Fruit fly (Drosophila melanogaster): ENCODE measurements around the gene Reck.
A peak's percentile ranks its signal among the peaks of the same experiment; 100 is the strongest.

The Reck gene

DNA sequence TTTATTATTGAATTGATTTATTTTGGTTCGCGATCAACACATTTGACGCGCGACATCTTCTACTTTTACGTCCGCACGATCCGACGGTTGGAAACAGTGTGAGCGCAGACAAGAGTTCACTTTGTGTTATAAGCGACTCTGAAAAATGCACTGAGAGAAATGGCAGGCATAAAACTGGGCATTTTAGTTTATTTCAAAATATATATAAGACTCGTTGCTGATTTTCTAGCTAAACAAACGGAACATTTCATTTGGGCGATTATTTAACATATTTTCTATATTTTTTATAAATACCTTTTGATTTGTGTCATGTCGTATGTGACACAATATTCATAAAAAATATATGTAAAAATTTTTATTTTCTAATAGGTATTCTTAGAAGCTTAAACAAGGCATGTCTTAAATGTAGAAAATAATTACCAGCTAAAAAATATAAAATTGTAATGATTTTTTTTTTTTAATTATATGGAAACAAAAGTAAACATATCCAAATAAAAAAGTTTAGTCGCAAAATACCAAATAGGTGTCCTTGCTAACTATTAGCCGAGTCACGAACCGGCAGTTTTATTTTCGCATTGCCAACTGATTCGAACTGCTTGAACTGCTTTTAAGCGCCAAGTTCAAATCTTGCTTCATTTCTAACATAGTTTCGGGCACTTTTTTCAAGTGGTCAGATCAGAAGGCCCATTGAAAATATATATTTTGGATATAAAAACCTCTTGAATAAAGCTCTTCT is at the start of gene Reck:
Gene Reck, minus strand, starts transcription at position 106 of the 736 bp plus-strand sequence.
- peak; percentile 79 for TF ChIP-seq Snoo (tag; optimal IDR thresholded peaks at IDR 0.05)
- peak; percentile 59 for TF ChIP-seq EcR (GFP tag; optimal IDR thresholded peaks at IDR 0.05)
- TF ChIP-seq D1 (tag; optimal IDR thresholded peaks at IDR 0.05), result peak; percentile 97
- TF ChIP-seq CG9948 (tag; optimal IDR thresholded peaks at IDR 0.05), result peak; percentile 86
- TF ChIP-seq CG17806 (tag; optimal IDR thresholded peaks at IDR 0.05), result peak; percentile 94
- peak; percentile 91 for TF ChIP-seq CG32121 (GFP tag; IDR thresholded peaks at IDR 0.05)
- peak; percentile 75 for TF ChIP-seq gl (tag; optimal IDR thresholded peaks at IDR 0.05)
- peak; percentile 86 for TF ChIP-seq CG34367 (tag; optimal IDR thresholded peaks at IDR 0.05)
- TF ChIP-seq Ets98B (GFP tag; IDR thresholded peaks at IDR 0.05), result peak; percentile 96
- peak; percentile 91 for TF ChIP-seq CG14655 (GFP tag; optimal IDR thresholded peaks at IDR 0.05)
- TF ChIP-seq Pif1B (GFP tag; optimal IDR thresholded peaks at IDR 0.05), result peak; percentile 91
- peak; percentile 74 for TF ChIP-seq fd96Ca (GFP tag; IDR thresholded peaks at IDR 0.05)
- peak; percentile 75 for TF ChIP-seq rn (GFP tag; IDR thresholded peaks at IDR 0.05)
- TF ChIP-seq CG12605 (GFP tag; IDR thresholded peaks at IDR 0.05), result peak; percentile 96
- peak; percentile 87 for TF ChIP-seq CG8159 (tag; optimal IDR thresholded peaks at IDR 0.05)
- TF ChIP-seq CG10348 (GFP tag; IDR thresholded peaks at IDR 0.05), result no peak
- peak; percentile 87 for TF ChIP-seq CG8301 (tag; optimal IDR thresholded peaks at IDR 0.05)
- peak; percentile 90 for TF ChIP-seq Pif1A (GFP tag; optimal IDR thresholded peaks at IDR 0.05)
- peak; percentile 54 for TF ChIP-seq CG13204 (GFP tag; optimal IDR thresholded peaks at IDR 0.05)
- TF ChIP-seq CG4496 (GFP tag; IDR thresholded peaks at IDR 0.05), result peak; percentile 95
- peak; percentile 83 for TF ChIP-seq CG15710 (tag; optimal IDR thresholded peaks at IDR 0.05)

DNA sequence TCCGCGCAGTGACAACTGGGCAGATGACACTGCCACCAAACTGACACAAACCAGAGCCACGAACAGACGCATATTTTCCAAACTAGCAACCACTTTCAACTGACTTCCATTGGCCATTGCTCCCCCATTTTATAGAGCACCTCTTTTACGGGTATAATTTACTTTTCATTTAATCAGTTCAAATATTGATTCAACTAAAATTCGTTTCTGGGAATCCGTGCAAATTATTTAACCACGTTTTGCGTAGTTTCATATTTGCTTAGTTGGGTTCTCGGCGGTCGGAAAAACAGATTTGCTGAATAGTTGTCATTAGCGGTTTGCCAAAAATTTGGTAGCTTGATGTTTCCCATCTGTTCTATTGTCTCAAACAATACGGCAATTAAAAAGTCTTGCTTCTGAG is 47.7 kb upstream of the Reck start, which contains the start of gene CG13460:
Gene CG13460, minus strand, starts transcription at position 101 of the 400 bp plus-strand sequence.
- no peak for TF ChIP-seq CG32121 (GFP tag; IDR thresholded peaks at IDR 0.05)
- no peak for TF ChIP-seq Pif1B (GFP tag; optimal IDR thresholded peaks at IDR 0.05)
- no peak for TF ChIP-seq CG15710 (tag; optimal IDR thresholded peaks at IDR 0.05)
- no peak for TF ChIP-seq CG4496 (GFP tag; IDR thresholded peaks at IDR 0.05)
- TF ChIP-seq CG17806 (tag; optimal IDR thresholded peaks at IDR 0.05), result no peak
- no peak for TF ChIP-seq fd96Ca (GFP tag; IDR thresholded peaks at IDR 0.05)
- TF ChIP-seq CG8159 (tag; optimal IDR thresholded peaks at IDR 0.05), result no peak
- no peak for TF ChIP-seq CG9948 (tag; optimal IDR thresholded peaks at IDR 0.05)
- TF ChIP-seq rn (GFP tag; IDR thresholded peaks at IDR 0.05), result no peak
- no peak for TF ChIP-seq Pif1A (GFP tag; optimal IDR thresholded peaks at IDR 0.05)
- no peak for TF ChIP-seq EcR (GFP tag; optimal IDR thresholded peaks at IDR 0.05)
- no peak for TF ChIP-seq CG14655 (GFP tag; optimal IDR thresholded peaks at IDR 0.05)
- no peak for TF ChIP-seq CG10348 (GFP tag; IDR thresholded peaks at IDR 0.05)

DNA sequence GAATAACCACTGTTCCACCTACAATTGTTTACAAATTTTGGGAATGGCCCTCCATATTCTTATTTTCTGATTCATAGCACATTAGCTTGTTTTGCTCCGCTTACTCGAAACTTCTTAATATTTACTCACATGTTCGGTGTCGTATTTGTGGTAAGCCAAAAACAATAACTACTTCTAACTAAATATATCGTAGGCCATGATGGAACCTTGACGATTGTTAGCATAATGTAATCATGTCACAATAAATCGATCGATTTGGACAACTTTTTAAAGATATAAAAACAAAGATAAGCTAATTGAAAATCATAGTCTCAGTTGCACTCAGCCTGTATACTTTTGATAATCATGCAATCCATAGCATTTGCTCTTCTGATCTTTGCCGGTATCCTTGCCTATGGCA is 40.6 kb upstream of the Reck start, which contains the start of gene EAChm:
Gene EAChm, plus strand, starts transcription at position 301 of the 400 bp plus-strand sequence.
- TF ChIP-seq Pif1B (GFP tag; optimal IDR thresholded peaks at IDR 0.05) (no peak), CG4496 (GFP tag; IDR thresholded peaks at IDR 0.05) (no peak), Snoo (tag; optimal IDR thresholded peaks at IDR 0.05) (no peak), CG32121 (GFP tag; IDR thresholded peaks at IDR 0.05) (no peak), CG17806 (tag; optimal IDR thresholded peaks at IDR 0.05) (no peak), Ets98B (GFP tag; IDR thresholded peaks at IDR 0.05) (no peak), EcR (GFP tag; optimal IDR thresholded peaks at IDR 0.05) (no peak)

DNA sequence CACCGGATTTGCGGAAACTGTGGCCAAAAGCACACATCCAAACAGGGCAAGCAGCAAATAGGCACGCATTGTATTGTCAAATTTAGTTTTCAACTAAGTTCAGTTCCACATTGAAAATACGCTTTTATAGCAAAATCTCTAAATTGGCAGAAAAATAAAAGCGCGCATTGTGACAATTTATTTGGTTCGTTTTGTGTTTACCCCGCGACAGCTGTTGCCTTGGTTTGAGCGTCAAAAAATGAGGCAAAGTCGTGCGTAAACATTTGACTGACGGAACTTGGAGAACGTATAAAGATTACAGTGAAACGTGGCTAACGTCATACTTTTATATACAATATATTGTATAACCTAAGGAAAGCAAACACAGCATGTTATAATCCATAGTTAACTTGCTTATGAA is 40.2 kb upstream of the Reck start, which contains the start of gene CG18649:
Gene CG18649, minus strand, starts transcription at position 101 of the 400 bp plus-strand sequence.
- TF ChIP-seq CG9948 (tag; optimal IDR thresholded peaks at IDR 0.05) (no peak), gl (tag; optimal IDR thresholded peaks at IDR 0.05) (no peak), CG15710 (tag; optimal IDR thresholded peaks at IDR 0.05) (no peak), Snoo (tag; optimal IDR thresholded peaks at IDR 0.05) (no peak), Pif1B (GFP tag; optimal IDR thresholded peaks at IDR 0.05) (no peak), CG32121 (GFP tag; IDR thresholded peaks at IDR 0.05) (no peak), fd96Ca (GFP tag; IDR thresholded peaks at IDR 0.05) (no peak), CG4496 (GFP tag; IDR thresholded peaks at IDR 0.05) (no peak), CG10348 (GFP tag; IDR thresholded peaks at IDR 0.05) (no peak), CG14655 (GFP tag; optimal IDR thresholded peaks at IDR 0.05) (no peak)

DNA sequence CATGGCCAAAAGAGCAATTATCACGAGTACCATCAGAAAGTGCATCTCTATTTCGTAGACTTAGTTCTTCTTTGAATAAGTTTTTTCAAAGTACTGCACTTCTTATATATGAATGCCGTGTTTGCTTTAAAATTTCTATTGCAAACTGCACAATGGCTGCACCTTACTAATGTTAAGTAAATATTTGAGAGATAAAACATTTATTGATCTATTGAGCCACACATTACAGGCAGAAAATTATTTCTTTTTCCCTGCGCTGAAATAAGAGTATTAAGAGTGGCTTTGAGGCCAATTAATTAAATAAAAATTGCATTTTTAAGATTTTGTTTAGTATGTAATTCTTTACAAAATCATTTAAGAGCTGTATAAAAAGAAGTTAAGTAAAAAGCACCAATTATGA is 39.4 kb upstream of the Reck start, which contains the start of gene CG43680:
Gene CG43680, minus strand, starts transcription at position 101 of the 400 bp plus-strand sequence.
- TF ChIP-seq Snoo (tag; optimal IDR thresholded peaks at IDR 0.05) (no peak), CG8159 (tag; optimal IDR thresholded peaks at IDR 0.05) (no peak), CG9948 (tag; optimal IDR thresholded peaks at IDR 0.05) (no peak), EcR (GFP tag; optimal IDR thresholded peaks at IDR 0.05) (no peak), gl (tag; optimal IDR thresholded peaks at IDR 0.05) (no peak), CG15710 (tag; optimal IDR thresholded peaks at IDR 0.05) (no peak), CG13204 (GFP tag; optimal IDR thresholded peaks at IDR 0.05) (no peak), fd96Ca (GFP tag; IDR thresholded peaks at IDR 0.05) (no peak), CG14655 (GFP tag; optimal IDR thresholded peaks at IDR 0.05) (no peak), Pif1B (GFP tag; optimal IDR thresholded peaks at IDR 0.05) (no peak), CG4496 (GFP tag; IDR thresholded peaks at IDR 0.05) (no peak), CG32121 (GFP tag; IDR thresholded peaks at IDR 0.05) (no peak), Pif1A (GFP tag; optimal IDR thresholded peaks at IDR 0.05) (no peak), CG10348 (GFP tag; IDR thresholded peaks at IDR 0.05) (no peak), CG34367 (tag; optimal IDR thresholded peaks at IDR 0.05) (no peak), CG8301 (tag; optimal IDR thresholded peaks at IDR 0.05) (no peak), Ets98B (GFP tag; IDR thresholded peaks at IDR 0.05) (no peak)

DNA sequence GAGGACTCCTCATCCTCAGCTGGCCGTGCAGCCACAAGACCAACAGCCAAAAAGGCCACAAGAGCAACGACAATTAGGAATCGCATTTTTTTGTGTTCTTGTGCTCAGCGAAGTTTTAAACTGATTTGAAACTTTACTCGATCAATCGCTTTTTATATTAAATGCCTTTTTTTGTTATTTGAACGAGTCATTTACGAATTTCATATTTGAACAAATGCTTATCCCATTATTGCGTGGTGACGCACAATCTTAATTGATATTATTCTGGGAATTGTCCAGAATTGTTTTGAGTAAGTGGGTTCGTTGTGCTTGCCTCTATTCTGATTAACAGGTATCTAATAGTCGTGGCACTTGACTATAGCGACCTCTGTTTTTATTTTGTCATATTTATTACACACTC is 38.5 kb upstream of the Reck start, which contains the start of gene CG13461:
Gene CG13461, minus strand, starts transcription at position 101 of the 400 bp plus-strand sequence.
- no peak for TF ChIP-seq EcR (GFP tag; optimal IDR thresholded peaks at IDR 0.05)
- no peak for TF ChIP-seq CG12605 (GFP tag; IDR thresholded peaks at IDR 0.05)
- no peak for TF ChIP-seq Snoo (tag; optimal IDR thresholded peaks at IDR 0.05)
- TF ChIP-seq CG8301 (tag; optimal IDR thresholded peaks at IDR 0.05), result no peak
- TF ChIP-seq CG9948 (tag; optimal IDR thresholded peaks at IDR 0.05), result no peak
- TF ChIP-seq Ets98B (GFP tag; IDR thresholded peaks at IDR 0.05), result no peak
- no peak for TF ChIP-seq CG8159 (tag; optimal IDR thresholded peaks at IDR 0.05)
- no peak for TF ChIP-seq D1 (tag; optimal IDR thresholded peaks at IDR 0.05)
- TF ChIP-seq rn (GFP tag; IDR thresholded peaks at IDR 0.05), result no peak
- no peak for TF ChIP-seq CG17806 (tag; optimal IDR thresholded peaks at IDR 0.05)
- TF ChIP-seq CG34367 (tag; optimal IDR thresholded peaks at IDR 0.05), result no peak
- TF ChIP-seq Pif1A (GFP tag; optimal IDR thresholded peaks at IDR 0.05), result no peak
- TF ChIP-seq gl (tag; optimal IDR thresholded peaks at IDR 0.05), result no peak
- no peak for TF ChIP-seq fd96Ca (GFP tag; IDR thresholded peaks at IDR 0.05)

Data from whole organism, pupa.